Worm (Caenorhabditis elegans) whole organism, L4 larva: ENCODE results near the gene nlp-31.

Source experiments
- ZK337.2 ChIP-seq: fragments of 200-800 bp; sonication (Bioruptor generic); IDR thresholded peaks from 2 replicates; pipeline ENCODE4 v1.3.6; 2022; ENCODE audit warnings: missing genetic modification reagents, missing genetic modification characterization, missing compliant biosample characterization
- jun-1 ChIP-seq: fragments of 150-350 bp; optimal IDR thresholded peaks from 2 replicates; lab custom pipeline; 2014; ENCODE audit warnings: missing biosample characterization, missing genetic modification reagents, missing genetic modification characterization
- skn-1 ChIP-seq: fragments of 150-350 bp; optimal IDR thresholded peaks from 2 replicates; lab custom pipeline; 2014; ENCODE audit warnings: missing biosample characterization, missing genetic modification characterization
- snpc-4 ChIP-seq: fragments of 150-350 bp; optimal IDR thresholded peaks from 2 replicates; lab custom pipeline; 2014; ENCODE audit warnings: missing biosample characterization, missing genetic modification characterization
- spr-3 ChIP-seq: fragments of 200-800 bp; sonication (Bioruptor generic); optimal IDR thresholded peaks from 2 replicates; lab custom pipeline; 2018; ENCODE audit warnings: mild to moderate bottlenecking, missing genetic modification characterization, missing compliant biosample characterization

DNA sequence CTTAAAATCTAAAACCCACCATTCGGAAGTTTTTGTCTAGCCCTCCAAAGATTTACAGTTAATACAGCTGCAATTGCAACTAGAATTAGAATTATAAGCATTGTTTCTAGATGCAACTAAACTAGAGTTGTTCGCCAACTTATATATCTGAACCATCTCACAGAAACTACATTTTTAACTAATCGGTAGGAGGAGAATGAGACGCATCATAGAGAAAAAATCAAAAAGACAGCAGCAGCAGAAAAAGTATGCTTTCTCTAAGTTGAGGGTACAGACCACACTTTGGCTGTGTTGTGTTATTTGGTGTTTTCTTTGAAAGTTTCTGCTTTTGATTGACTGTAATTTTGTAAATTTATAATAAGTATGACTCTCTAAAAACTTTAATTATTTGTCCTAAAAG is 16.1 kb upstream of the nlp-31 start, which contains the start of gene cyp-34A7:
- TF ChIP-seq jun-1 (tag; lab: Kevin White, UChicago) (no peak), spr-3 (GFP tag; lab: Kevin White, UChicago) (no peak), snpc-4 (tag; lab: Kevin White, UChicago) (no peak), skn-1 (tag; lab: Kevin White, UChicago) (no peak), ZK337.2 (GFP tag; lab: Robert Waterston, UW) (no peak)
